Fruit fly (Drosophila melanogaster) whole organism, wandering third instar larva: Measurements from ENCODE around the gene CG9961.

ENCODE experiments used
- Abd-B ChIP-seq: fragments of >200 bp; optimal IDR thresholded peaks from 2 replicates; lab custom pipeline; 2017; ENCODE audit warnings: missing biosample characterization, missing genetic modification characterization
- Hr83 ChIP-seq: fragments of 200-300 bp; sonication (Bioruptor generic); optimal IDR thresholded peaks from 2 replicates; lab custom pipeline; 2016; ENCODE audit warnings: missing biosample characterization, mild to moderate bottlenecking, missing genetic modification characterization, moderate library complexity; ENCODE audit not compliant: poor library complexity, severe bottlenecking
- h ChIP-seq: fragments of 200-800 bp; sonication (Bioruptor generic); optimal IDR thresholded peaks from 3 replicates; lab custom pipeline; 2016; ENCODE audit warnings: missing biosample characterization, mild to moderate bottlenecking, missing genetic modification characterization
- pan ChIP-seq: fragments of >200 bp; optimal IDR thresholded peaks from 2 replicates; lab custom pipeline; 2017

dm6 chr2L:2730756-2731155, 14.0 kb downstream of the CG9961 start:
- TF ChIP-seq pan (lab: Kevin White, UChicago), result no peak
- no peak for TF ChIP-seq Hr83
- TF ChIP-seq Abd-B, result no peak
- TF ChIP-seq h (GFP tag; lab: Kevin White, UChicago), result no peak
